Worm (Caenorhabditis elegans) whole organism, midembryonic: ENCODE measurements around the gene srxa-9.

Experiments
- T22C8.4 ChIP-seq: fragments of 200-800 bp; sonication (Bioruptor generic); IDR thresholded peaks from 2 replicates; pipeline ENCODE4 v1.3.6; 2022; ENCODE audit warnings: missing genetic modification characterization, missing compliant biosample characterization
- cog-1 ChIP-seq: sonication (generic microtip); optimal IDR thresholded peaks from 2 replicates; lab custom pipeline; 2016; ENCODE audit warnings: missing genetic modification characterization, missing compliant biosample characterization
- flt-1 ChIP-seq: fragments of 200-800 bp; sonication (Bioruptor generic); IDR thresholded peaks from 2 replicates; pipeline ENCODE4 v1.3.6; 2022; ENCODE audit warnings: missing genetic modification characterization, missing compliant biosample characterization
- klf-2 ChIP-seq: fragments of 200-800 bp; sonication (Bioruptor generic); conservative IDR thresholded peaks from 2 replicates; pipeline ENCODE4 v1.3.6; 2022; ENCODE audit warnings: missing genetic modification reagents, missing genetic modification characterization, missing compliant biosample characterization
- med-1 ChIP-seq: sonication (generic microtip); optimal IDR thresholded peaks from 2 replicates; lab custom pipeline; 2017; ENCODE audit warnings: missing genetic modification characterization, mild to moderate bottlenecking, missing compliant biosample characterization, antibody characterized with exemption, missing genetic modification reagents; ENCODE audit not compliant: insufficient read depth
- tab-1 ChIP-seq: fragments of 200-800 bp; sonication (Bioruptor generic); IDR thresholded peaks from 2 replicates; pipeline ENCODE4 v1.3.6; 2022; ENCODE audit warnings: missing genetic modification characterization, missing compliant biosample characterization
- ztf-23 ChIP-seq: fragments of 200-800 bp; sonication (Bioruptor generic); IDR thresholded peaks from 2 replicates; pipeline ENCODE4 v1.3.6; 2022; ENCODE audit warnings: missing genetic modification reagents, missing genetic modification characterization, missing compliant biosample characterization
- ztf-29 ChIP-seq: fragments of 200-800 bp; sonication (Bioruptor generic); IDR thresholded peaks from 2 replicates; pipeline ENCODE4 v1.3.6; 2022; ENCODE audit warnings: missing genetic modification reagents, missing genetic modification characterization, missing compliant biosample characterization

- peak; percentile 79; the same call in 1 of the 2 replicates for TF ChIP-seq flt-1
- no peak for TF ChIP-seq klf-2 (GFP tag; lab: Robert Waterston, UW)
- TF ChIP-seq ztf-29 (GFP tag; lab: Robert Waterston, UW), result no peak
- peak; percentile 75 for TF ChIP-seq tab-1 (GFP tag; lab: Robert Waterston, UW)
- TF ChIP-seq T22C8.4 (GFP tag; lab: Robert Waterston, UW), result no peak
- TF ChIP-seq cog-1, result peak; percentile 79
- no peak for TF ChIP-seq ztf-23 (GFP tag; lab: Robert Waterston, UW)
- TF ChIP-seq med-1 (GFP tag; lab: Kevin White, UChicago), result no peak
Observed at ce11 chrX:15707366-15707892, 39.4 kb upstream of the srxa-9 start.
